Worm (Caenorhabditis elegans) whole organism, L4 larva: ENCODE results near the gene K09E4.4.

Experiments used
- D1046.2 ChIP-seq: fragments of 200-800 bp; sonication (Bioruptor generic); IDR thresholded peaks from 2 replicates; pipeline ENCODE4 v1.3.6; 2022; ENCODE audit warnings: missing genetic modification characterization, missing compliant biosample characterization
- F37D6.2 ChIP-seq: sonication (generic microtip); optimal IDR thresholded peaks from 2 replicates; lab custom pipeline; 2016; ENCODE audit warnings: mild to moderate bottlenecking, missing genetic modification characterization, missing compliant biosample characterization
- R02D3.7 ChIP-seq: fragments of 150-350 bp; sonication (generic microtip); optimal IDR thresholded peaks from 3 replicates; lab custom pipeline; 2014; ENCODE audit warnings: missing biosample characterization, missing genetic modification characterization
- ZK337.2 ChIP-seq: fragments of 200-800 bp; sonication (Bioruptor generic); IDR thresholded peaks from 2 replicates; pipeline ENCODE4 v1.3.6; 2022; ENCODE audit warnings: missing genetic modification reagents, missing genetic modification characterization, missing compliant biosample characterization
- ZK546.5 ChIP-seq, 2 experiments: sonication (generic microtip); optimal IDR thresholded peaks; 2 replicates each; lab custom pipeline; 2017; ENCODE audit warnings: missing biosample characterization in 2 of 2, missing genetic modification characterization in 2 of 2
- aha-1 ChIP-seq: fragments of 150-350 bp; peaks from one replicate; lab custom pipeline; 2014; ENCODE audit warnings: missing biosample characterization, missing genetic modification characterization
- ama-1 ChIP-seq: fragments of 150-350 bp; optimal IDR thresholded peaks from 2 replicates; lab custom pipeline; 2014; ENCODE audit warnings: inconsistent platforms, mixed read lengths
- arid-1 ChIP-seq: fragments of 200-800 bp; sonication (Bioruptor generic); conservative IDR thresholded peaks from 2 replicates; pipeline ENCODE4 v1.3.6; 2022; ENCODE audit warnings: missing genetic modification reagents, missing genetic modification characterization, missing compliant biosample characterization
- ceh-20 ChIP-seq: fragments of 200-800 bp; sonication (Bioruptor generic); IDR thresholded peaks from 2 replicates; pipeline ENCODE4 v1.3.6; 2022; ENCODE audit warnings: missing genetic modification reagents, missing genetic modification characterization, missing compliant biosample characterization
- ces-1 ChIP-seq: fragments of 150-350 bp; sonication (generic microtip); optimal IDR thresholded peaks from 4 replicates; lab custom pipeline; 2014; ENCODE audit warnings: missing biosample characterization, missing genetic modification reagents, missing genetic modification characterization
- daf-19 ChIP-seq: fragments of 200-800 bp; sonication (Bioruptor generic); conservative IDR thresholded peaks from 2 replicates; pipeline ENCODE4 v1.3.6; 2022; ENCODE audit warnings: missing genetic modification characterization, missing compliant biosample characterization
- duxl-1 ChIP-seq: sonication (generic microtip); optimal IDR thresholded peaks from 2 replicates; lab custom pipeline; 2016; ENCODE audit warnings: mild to moderate bottlenecking, missing genetic modification characterization, moderate library complexity, missing compliant biosample characterization; ENCODE audit not compliant: poor library complexity
- dve-1 ChIP-seq: sonication (generic microtip); optimal IDR thresholded peaks from 2 replicates; lab custom pipeline; 2017; ENCODE audit warnings: antibody characterized with exemption, mild to moderate bottlenecking, missing genetic modification characterization, missing compliant biosample characterization; ENCODE audit not compliant: insufficient read depth
- fkh-10 ChIP-seq: fragments of 150-350 bp; optimal IDR thresholded peaks from 2 replicates; lab custom pipeline; 2014; ENCODE audit warnings: missing biosample characterization, missing genetic modification reagents, missing genetic modification characterization
- gei-8 ChIP-seq: fragments of 200-800 bp; sonication (Bioruptor generic); optimal IDR thresholded peaks from 2 replicates; lab custom pipeline; 2018; ENCODE audit warnings: mild to moderate bottlenecking, missing genetic modification characterization, missing compliant biosample characterization
- hlh-11 ChIP-seq: fragments of 200-800 bp; sonication (Bioruptor generic); optimal IDR thresholded peaks from 2 replicates; lab custom pipeline; 2018; ENCODE audit warnings: mild to moderate bottlenecking, missing genetic modification characterization, missing compliant biosample characterization
- hlh-30 ChIP-seq: sonication (generic microtip); optimal IDR thresholded peaks from 2 replicates; lab custom pipeline; 2017; ENCODE audit warnings: antibody characterized with exemption, mild to moderate bottlenecking, missing genetic modification characterization, missing compliant biosample characterization; ENCODE audit not compliant: insufficient read depth
- lin-38 ChIP-seq: fragments of 200-800 bp; sonication (Bioruptor generic); IDR thresholded peaks from 2 replicates; pipeline ENCODE4 v1.3.6; 2022; ENCODE audit warnings: missing genetic modification reagents, missing genetic modification characterization, missing compliant biosample characterization
- lin-39 ChIP-seq: fragments of 150-350 bp; optimal IDR thresholded peaks from 2 replicates; lab custom pipeline; 2014; ENCODE audit warnings: missing biosample characterization, missing genetic modification reagents, missing genetic modification characterization
- lir-3 ChIP-seq: sonication (generic microtip); optimal IDR thresholded peaks from 2 replicates; lab custom pipeline; 2016; ENCODE audit warnings: mild to moderate bottlenecking, missing genetic modification characterization, missing compliant biosample characterization
- lsy-2 ChIP-seq, 2 experiments: fragments of 150-350 bp in 1 of 2; sonication (generic microtip) in 1 of 2; optimal IDR thresholded peaks; 2 replicates each; lab custom pipeline; 2014 to 2017; ENCODE audit warnings: missing biosample characterization in 2 of 2, missing genetic modification characterization in 2 of 2
- madf-5 ChIP-seq, 2 experiments: fragments of 200-800 bp; sonication (Bioruptor generic); IDR thresholded peaks; 2 replicates each; pipeline ENCODE4 v1.3.6; 2022; ENCODE audit warnings: missing compliant biosample characterization in 2 of 2, missing genetic modification characterization in 2 of 2
- mdt-29 ChIP-seq: fragments of 200-800 bp; sonication (Bioruptor generic); IDR thresholded peaks from 2 replicates; pipeline ENCODE4 v1.3.6; 2022; ENCODE audit warnings: missing genetic modification reagents, missing genetic modification characterization, missing compliant biosample characterization
- mep-1 ChIP-seq: fragments of 150-350 bp; sonication (generic microtip); optimal IDR thresholded peaks from 3 replicates; lab custom pipeline; 2014; ENCODE audit warnings: missing biosample characterization, missing genetic modification characterization
- mxl-2 ChIP-seq: fragments of 200-800 bp; sonication (Bioruptor generic); conservative IDR thresholded peaks from 2 replicates; pipeline ENCODE4 v1.3.6; 2022; ENCODE audit warnings: missing genetic modification reagents, missing genetic modification characterization, missing compliant biosample characterization
- mxl-3 ChIP-seq: fragments of 200-800 bp; sonication (Bioruptor generic); optimal IDR thresholded peaks from 2 replicates; lab custom pipeline; 2018; ENCODE audit warnings: mild to moderate bottlenecking, missing genetic modification characterization, missing compliant biosample characterization
- nhr-10 ChIP-seq: fragments of 150-350 bp; optimal IDR thresholded peaks from 2 replicates; lab custom pipeline; 2014; ENCODE audit warnings: missing biosample characterization, missing genetic modification characterization
- nhr-237 ChIP-seq: sonication (generic microtip); optimal IDR thresholded peaks from 2 replicates; lab custom pipeline; 2017; ENCODE audit warnings: missing biosample characterization, missing genetic modification characterization
- nhr-25 ChIP-seq: sonication (generic microtip); optimal IDR thresholded peaks from 2 replicates; lab custom pipeline; 2017; ENCODE audit warnings: missing genetic modification characterization, mild to moderate bottlenecking, missing compliant biosample characterization, antibody characterized with exemption, moderate library complexity, borderline replicate concordance; ENCODE audit not compliant: insufficient read depth
- nhr-28 ChIP-seq: fragments of 150-350 bp; optimal IDR thresholded peaks from 2 replicates; lab custom pipeline; 2014; ENCODE audit warnings: missing biosample characterization, missing genetic modification characterization
- nhr-76 ChIP-seq: fragments of 150-350 bp; optimal IDR thresholded peaks from 2 replicates; lab custom pipeline; 2014; ENCODE audit warnings: missing biosample characterization, missing genetic modification characterization
- php-3 ChIP-seq: fragments of 200-800 bp; sonication (Bioruptor generic); IDR thresholded peaks from 2 replicates; pipeline ENCODE4 v1.3.6; 2022; ENCODE audit warnings: missing genetic modification reagents, missing genetic modification characterization, missing compliant biosample characterization
- rbr-2 ChIP-seq: sonication (generic microtip); optimal IDR thresholded peaks from 2 replicates; lab custom pipeline; 2016; ENCODE audit warnings: missing genotype, missing genetic modification characterization, missing compliant biosample characterization
- saeg-2 ChIP-seq: fragments of 200-800 bp; sonication (Bioruptor generic); IDR thresholded peaks from 2 replicates; pipeline ENCODE4 v1.3.6; 2022; ENCODE audit warnings: missing genetic modification reagents, missing genetic modification characterization, missing compliant biosample characterization
- set-16 ChIP-seq: fragments of 200-800 bp; sonication (Bioruptor generic); IDR thresholded peaks from 2 replicates; pipeline ENCODE4 v1.3.6; 2022; ENCODE audit warnings: missing genetic modification reagents, missing genetic modification characterization, missing compliant biosample characterization
- snpc-1.2 ChIP-seq: fragments of 200-800 bp; sonication (Bioruptor generic); IDR thresholded peaks from 2 replicates; pipeline ENCODE4 v1.3.6; 2022; ENCODE audit warnings: missing genetic modification reagents, missing genetic modification characterization, missing compliant biosample characterization
- tra-1 ChIP-seq: fragments of 200-800 bp; sonication (Bioruptor generic); IDR thresholded peaks from 2 replicates; pipeline ENCODE4 v1.3.6; 2022; ENCODE audit warnings: missing genetic modification reagents, missing genetic modification characterization, missing compliant biosample characterization
- unc-62 ChIP-seq, 3 experiments: fragments of 150-350 bp in 1 of 3; sonication (generic microtip); optimal IDR thresholded peaks in 2 of 3; peaks in 1 of 3; 1 replicate in 1 of 3; 2 replicates in 2 of 3; lab custom pipeline; 2014 to 2017; ENCODE audit warnings: missing biosample characterization in 3 of 3, missing genetic modification characterization in 3 of 3, missing genetic modification reagents in 3 of 3, missing genotype in 1 of 3
- zip-11 ChIP-seq: fragments of 200-800 bp; sonication (Bioruptor generic); IDR thresholded peaks from 2 replicates; pipeline ENCODE4 v1.3.6; 2022; ENCODE audit warnings: missing genetic modification characterization, missing compliant biosample characterization
- zip-2 ChIP-seq: fragments of 150-350 bp; optimal IDR thresholded peaks from 2 replicates; lab custom pipeline; 2014; ENCODE audit warnings: missing biosample characterization, missing genetic modification characterization

K09E4.4 gene

DNA sequence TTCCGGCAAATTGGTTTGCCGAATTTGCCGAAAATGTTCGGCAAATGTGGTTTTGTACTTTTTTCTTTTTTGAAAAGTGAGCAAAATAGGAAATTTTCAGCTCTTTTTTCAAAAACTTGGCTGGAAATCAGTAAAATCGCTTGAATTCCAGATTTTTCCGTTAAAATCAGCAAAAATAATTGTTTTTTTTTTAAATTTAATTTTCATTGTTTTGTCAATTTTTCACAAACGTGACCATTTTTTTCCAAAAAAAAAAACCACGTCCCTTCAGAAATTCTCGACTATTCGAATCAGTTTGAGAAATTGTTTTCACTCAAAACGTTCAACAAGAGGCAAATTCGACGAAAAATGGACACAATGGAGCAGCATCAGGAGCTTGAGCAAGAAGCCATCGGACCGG lies 15.6 kb upstream of the K09E4.4 start, which contains the start of gene K09E4.1:
K09E4.1 (plus strand) TSS at position 301 of the 400 bp plus-strand sequence.
- no peak for TF ChIP-seq duxl-1 (tag; lab: Kevin White, UChicago)
- TF ChIP-seq ceh-20 (GFP tag; lab: Robert Waterston, UW), result no peak
- TF ChIP-seq hlh-11 (tag; lab: Kevin White, UChicago), result no peak
- TF ChIP-seq fkh-10 (GFP tag; lab: Kevin White, UChicago), result no peak
- TF ChIP-seq hlh-30 (tag; lab: Kevin White, UChicago), result no peak
- TF ChIP-seq daf-19 (GFP tag; lab: Robert Waterston, UW), result no peak
- TF ChIP-seq ces-1 (GFP tag; lab: Kevin White, UChicago), result no peak
- no peak for TF ChIP-seq nhr-25 (tag; lab: Kevin White, UChicago)
- TF ChIP-seq lir-3 (tag; lab: Kevin White, UChicago), result no peak
- no peak for TF ChIP-seq zip-2 (tag; lab: Kevin White, UChicago)
- no peak for TF ChIP-seq dve-1
- TF ChIP-seq mep-1, result no peak
- no peak for TF ChIP-seq mxl-2 (GFP tag; lab: Robert Waterston, UW)
- no peak for TF ChIP-seq nhr-10 (tag; lab: Kevin White, UChicago)
- no peak for TF ChIP-seq madf-5 (GFP tag; IDR thresholded peaks at IDR 0.05; lab: Robert Waterston, UW)
- TF ChIP-seq, all 104 proteins: peak for 0

DNA sequence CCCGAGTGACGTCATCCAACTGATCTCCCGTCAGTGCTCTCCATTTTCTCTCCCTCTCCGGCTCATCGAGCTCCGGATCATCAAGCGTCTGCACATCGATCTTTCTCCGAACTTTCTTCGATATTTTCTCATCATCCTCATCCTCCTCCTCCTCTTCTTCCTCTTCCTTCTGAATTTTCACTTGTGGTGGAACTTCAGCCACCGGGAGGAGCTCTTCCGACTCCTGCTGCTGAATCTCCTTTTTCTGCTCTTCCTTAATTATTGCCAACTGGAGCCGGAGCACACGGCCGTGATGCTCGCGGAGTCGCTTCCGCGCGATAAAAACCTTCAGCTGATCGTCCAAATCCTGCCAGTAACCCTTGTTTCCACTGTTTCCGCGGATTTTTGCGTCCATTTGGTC lies 14.3 kb upstream of the K09E4.4 start:
- TF ChIP-seq lsy-2 (tag; optimal IDR thresholded peaks at IDR 0.05; lab: Kevin White, UChicago) (no peak), F37D6.2 (no peak), snpc-1.2 (GFP tag; lab: Robert Waterston, UW) (no peak), aha-1 (no peak), R02D3.7 (tag; lab: Kevin White, UChicago) (no peak), mxl-3 (GFP tag; lab: Kevin White, UChicago) (no peak), unc-62 (GFP tag; optimal IDR thresholded peaks at IDR 0.05 in 1 of 2; lab: Kevin White, UChicago) (peak in 1 of 2 experiments; percentile 54), unc-62 (tag; optimal IDR thresholded peaks at IDR 0.05; lab: Kevin White, UChicago) (no peak), ZK546.5 (tag; optimal IDR thresholded peaks at IDR 0.05; lab: Kevin White, UChicago) (no peak), nhr-76 (tag; lab: Kevin White, UChicago) (no peak), saeg-2 (GFP tag; lab: Robert Waterston, UW) (no peak), hlh-30 (tag; lab: Kevin White, UChicago) (no peak), lin-38 (GFP tag; lab: Robert Waterston, UW) (no peak), arid-1 (GFP tag; lab: Robert Waterston, UW) (0 out of 2 replicates have a peak, but pooled peaks have one; percentile 14), nhr-237 (no peak), gei-8 (GFP tag; lab: Kevin White, UChicago) (no peak), lir-3 (tag; lab: Kevin White, UChicago) (no peak), D1046.2 (GFP tag; lab: Robert Waterston, UW) (no peak), nhr-28 (tag; lab: Kevin White, UChicago) (no peak), rbr-2 (no peak), mxl-2 (GFP tag; lab: Robert Waterston, UW) (no peak), ZK337.2 (GFP tag; lab: Robert Waterston, UW) (no peak), hlh-11 (tag; lab: Kevin White, UChicago) (no peak), set-16 (peak; percentile 58), mdt-29 (no peak), tra-1 (GFP tag; lab: Robert Waterston, UW) (no peak), ama-1 (lab: Kevin White, UChicago) (no peak)
- TF ChIP-seq, all 104 proteins: peak for 3

DNA sequence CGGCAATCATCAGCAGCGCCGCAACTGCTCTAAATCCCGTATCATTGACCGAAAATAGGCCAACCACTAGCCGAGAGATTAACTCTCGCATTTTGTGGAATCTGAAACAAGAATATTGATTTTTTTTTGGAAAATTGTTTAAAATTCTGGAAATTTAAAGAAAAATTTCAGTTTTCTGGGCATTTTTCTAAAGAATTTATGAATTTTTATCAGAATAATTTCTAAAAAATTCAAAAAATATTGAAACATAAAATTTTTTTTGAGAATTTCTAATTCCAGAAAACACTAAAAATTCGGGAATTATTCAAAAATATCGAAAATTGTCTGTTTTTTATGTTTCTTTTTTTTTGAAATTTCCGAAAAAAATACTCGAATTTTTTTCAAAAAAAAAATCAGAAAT lies 10.8 kb upstream of the K09E4.4 start, which contains the start of gene algn-3:
algn-3 (minus strand) TSS at position 101 of the 400 bp plus-strand sequence.
- TF ChIP-seq lin-39 (tag; lab: Kevin White, UChicago) (no peak), php-3 (GFP tag; lab: Robert Waterston, UW) (no peak), zip-11 (GFP tag; lab: Robert Waterston, UW) (no peak)
